Fruit fly (Drosophila melanogaster) whole organism, embryonic: ENCODE measurements around the gene CG9503.

ENCODE experiments used
- Atf3 ChIP-seq: fragments of 200-800 bp; sonication (Bioruptor generic); optimal IDR thresholded peaks from 3 replicates; lab custom pipeline; 2016; ENCODE audit warnings: missing biosample characterization, missing genetic modification characterization
- C15 ChIP-seq: fragments of 200-800 bp; sonication (Bioruptor generic); IDR thresholded peaks from 3 replicates; pipeline ENCODE4 v1.3.6; 2022; ENCODE audit warnings: missing biosample characterization, missing genetic modification characterization
- CG10462 ChIP-seq: fragments of 200-800 bp; sonication (Bioruptor generic); optimal IDR thresholded peaks from 2 replicates; lab custom pipeline; 2016; ENCODE audit warnings: missing biosample characterization, missing genetic modification characterization
- CG10565 ChIP-seq: fragments of 200-800 bp; sonication (Bioruptor generic); optimal IDR thresholded peaks from 3 replicates; lab custom pipeline; 2016; ENCODE audit warnings: missing biosample characterization, mild to moderate bottlenecking, missing genetic modification characterization
- CG11398 ChIP-seq: fragments of 200-800 bp; sonication (Bioruptor generic); optimal IDR thresholded peaks from 2 replicates; lab custom pipeline; 2016; ENCODE audit warnings: missing biosample characterization, missing genetic modification characterization
- CG1233 ChIP-seq: fragments of 200-800 bp; sonication (Bioruptor generic); optimal IDR thresholded peaks from 4 replicates; lab custom pipeline; 2018; ENCODE audit warnings: missing biosample characterization, mild to moderate bottlenecking, missing genetic modification characterization
- CG13123 ChIP-seq: fragments of 200-800 bp; sonication (Bioruptor generic); optimal IDR thresholded peaks from 2 replicates; lab custom pipeline; 2016; ENCODE audit warnings: missing biosample characterization, missing genetic modification characterization
- CG15601 ChIP-seq: fragments of 200-800 bp; sonication (Bioruptor generic); optimal IDR thresholded peaks from 3 replicates; lab custom pipeline; 2019; ENCODE audit warnings: missing biosample characterization, mild to moderate bottlenecking, missing genetic modification characterization, moderate library complexity
- CG1603 ChIP-seq: fragments of 200-800 bp; sonication (Bioruptor generic); optimal IDR thresholded peaks from 2 replicates; lab custom pipeline; 2019; ENCODE audit warnings: missing biosample characterization, mild to moderate bottlenecking, missing genetic modification characterization, moderate library complexity
- CG16779 ChIP-seq: fragments of 200-800 bp; sonication (Bioruptor generic); IDR thresholded peaks from 2 replicates; pipeline ENCODE4 v1.3.6; 2022; ENCODE audit warnings: missing biosample characterization, missing genetic modification characterization
- CG1832 ChIP-seq: fragments of 200-800 bp; sonication (Bioruptor generic); optimal IDR thresholded peaks from 2 replicates; lab custom pipeline; 2017; ENCODE audit warnings: missing biosample characterization, mild to moderate bottlenecking, missing genetic modification characterization, inconsistent platforms
- CG30431 ChIP-seq: fragments of 200-800 bp; sonication (Bioruptor generic); optimal IDR thresholded peaks from 2 replicates; lab custom pipeline; 2017; ENCODE audit warnings: missing biosample characterization, missing genetic modification characterization
- CG34422 ChIP-seq: fragments of 200-800 bp; sonication (Bioruptor generic); IDR thresholded peaks from 3 replicates; pipeline ENCODE4 v1.3.6; 2022; ENCODE audit warnings: missing biosample characterization, missing genetic modification characterization
- CG4617 ChIP-seq: fragments of 200-800 bp; sonication (Bioruptor generic); optimal IDR thresholded peaks from 3 replicates; lab custom pipeline; 2016; ENCODE audit warnings: missing biosample characterization, missing genetic modification characterization, borderline replicate concordance
- CG6254 ChIP-seq: fragments of 200-800 bp; sonication (Bioruptor generic); optimal IDR thresholded peaks from 3 replicates; lab custom pipeline; 2017; ENCODE audit warnings: mild to moderate bottlenecking, missing biosample characterization, missing genetic modification reagents, missing genetic modification characterization
- CG6765 ChIP-seq: fragments of 200-800 bp; sonication (Bioruptor generic); optimal IDR thresholded peaks from 3 replicates; lab custom pipeline; 2017; ENCODE audit warnings: missing biosample characterization, mild to moderate bottlenecking, missing genetic modification characterization
- CG8765 ChIP-seq: fragments of 200-800 bp; sonication (Bioruptor generic); IDR thresholded peaks from 2 replicates; pipeline ENCODE4 v1.3.6; 2022; ENCODE audit warnings: missing biosample characterization, missing genetic modification characterization
- CG8924 ChIP-seq: fragments of 200-800 bp; optimal IDR thresholded peaks from 3 replicates; lab custom pipeline; 2019; ENCODE audit warnings: missing biosample characterization, mild to moderate bottlenecking, missing genetic modification characterization, moderate library complexity
- CG9437 ChIP-seq: fragments of 200-800 bp; sonication (Bioruptor generic); optimal IDR thresholded peaks from 2 replicates; lab custom pipeline; 2018; ENCODE audit warnings: missing biosample characterization, mild to moderate bottlenecking, missing genetic modification characterization
- CG9817 ChIP-seq: fragments of 200-800 bp; sonication (Bioruptor generic); optimal IDR thresholded peaks from 2 replicates; lab custom pipeline; 2018; ENCODE audit warnings: missing biosample characterization, mild to moderate bottlenecking, missing genetic modification characterization, moderate library complexity
- CTCF ChIP-seq: fragments of 200-800 bp; sonication (Bioruptor generic); optimal IDR thresholded peaks from 2 replicates; lab custom pipeline; 2017; ENCODE audit warnings: missing biosample characterization, mild to moderate bottlenecking, missing genetic modification characterization, moderate library complexity
- D ChIP-seq, 2 experiments: fragments of 200-800 bp in 1 of 2; fragments of >200 bp in 1 of 2; sonication (Bioruptor generic) in 1 of 2; optimal IDR thresholded peaks; 2 replicates in 1 of 2; 3 replicates in 1 of 2; lab custom pipeline; 2017; ENCODE audit warnings: mild to moderate bottlenecking in 1 of 2, missing biosample characterization in 1 of 2, missing genetic modification characterization in 1 of 2, missing genetic modification reagents in 1 of 2
- Dip2 ChIP-seq: fragments of 200-800 bp; sonication (Bioruptor generic); IDR thresholded peaks from 2 replicates; pipeline ENCODE4 v1.3.6; 2022; ENCODE audit warnings: missing biosample characterization, missing genetic modification characterization
- Ets65A ChIP-seq: fragments of 200-800 bp; sonication (Bioruptor generic); peaks from one replicate; lab custom pipeline; 2016; ENCODE audit warnings: missing biosample characterization, missing genetic modification characterization
- GATAe ChIP-seq: fragments of 200-800 bp; sonication (Bioruptor generic); conservative IDR thresholded peaks from 2 replicates; pipeline ENCODE4 v1.3.6; 2022; ENCODE audit warnings: missing biosample characterization, missing genetic modification characterization
- Hey ChIP-seq: fragments of 200-800 bp; sonication (Bioruptor generic); optimal IDR thresholded peaks from 3 replicates; lab custom pipeline; 2018; ENCODE audit warnings: missing biosample characterization, mild to moderate bottlenecking, missing genetic modification characterization
- Hr3 ChIP-seq: fragments of 200-800 bp; sonication (Bioruptor generic); optimal IDR thresholded peaks from 3 replicates; lab custom pipeline; 2016; ENCODE audit warnings: missing biosample characterization, missing genetic modification characterization
- NFAT ChIP-seq: fragments of 200-800 bp; sonication (Bioruptor generic); IDR thresholded peaks from 2 replicates; pipeline ENCODE4 v1.3.6; 2022; ENCODE audit warnings: missing biosample characterization, missing genetic modification characterization
- NK7.1 ChIP-seq: fragments of 200-800 bp; sonication (Bioruptor generic); optimal IDR thresholded peaks from 3 replicates; lab custom pipeline; 2016; ENCODE audit warnings: missing biosample characterization, missing genetic modification characterization
- PHDP ChIP-seq: fragments of 200-800 bp; sonication (Bioruptor generic); optimal IDR thresholded peaks from 3 replicates; lab custom pipeline; 2018; ENCODE audit warnings: missing biosample characterization, mild to moderate bottlenecking, missing genetic modification characterization, moderate library complexity
- Poxn ChIP-seq: fragments of 200-800 bp; sonication (Bioruptor generic); IDR thresholded peaks from 2 replicates; pipeline ENCODE4 v1.3.6; 2022; ENCODE audit warnings: missing biosample characterization, missing genetic modification characterization
- Ptx1 ChIP-seq: fragments of 200-800 bp; sonication (Bioruptor generic); IDR thresholded peaks from 2 replicates; pipeline ENCODE4 v1.3.6; 2022; ENCODE audit warnings: missing biosample characterization, missing genetic modification characterization
- Sox102F ChIP-seq: fragments of 200-800 bp; sonication (Bioruptor generic); optimal IDR thresholded peaks from 2 replicates; lab custom pipeline; 2018; ENCODE audit warnings: missing biosample characterization, mild to moderate bottlenecking, missing genetic modification characterization, moderate library complexity
- Trl ChIP-seq, 3 experiments: fragments of >200 bp in 2 of 3; fragments of 200-800 bp in 1 of 3; sonication (Bioruptor generic) in 1 of 3; optimal IDR thresholded peaks; 2 replicates in 1 of 3; 3 replicates in 2 of 3; lab custom pipeline; 2016 to 2017; ENCODE audit warnings: missing biosample characterization in 1 of 3, missing genetic modification characterization in 1 of 3
- aop ChIP-seq: fragments of 200-800 bp; sonication (Bioruptor generic); IDR thresholded peaks from 2 replicates; pipeline ENCODE4 v1.3.6; 2022; ENCODE audit warnings: missing biosample characterization, missing genetic modification characterization
- ash1 ChIP-seq: fragments of 200-800 bp; sonication (Bioruptor generic); optimal IDR thresholded peaks from 2 replicates; lab custom pipeline; 2018; ENCODE audit warnings: missing biosample characterization, mild to moderate bottlenecking, missing genetic modification characterization
- btn ChIP-seq: fragments of 200-800 bp; sonication (Bioruptor generic); optimal IDR thresholded peaks from 2 replicates; lab custom pipeline; 2016; ENCODE audit warnings: missing biosample characterization, missing genetic modification characterization
- chinmo ChIP-seq: fragments of 200-800 bp; sonication (Bioruptor generic); IDR thresholded peaks from 4 replicates; pipeline ENCODE4 v1.3.6; 2022; ENCODE audit warnings: missing biosample characterization, missing genetic modification characterization; ENCODE audit not compliant: partially characterized antibody
- chm ChIP-seq: fragments of 200-800 bp; sonication (Bioruptor generic); IDR thresholded peaks from 2 replicates; pipeline ENCODE4 v1.3.6; 2022; ENCODE audit warnings: missing biosample characterization, missing genetic modification characterization
- emc ChIP-seq: fragments of 200-800 bp; sonication (Bioruptor generic); optimal IDR thresholded peaks from 2 replicates; lab custom pipeline; 2016; ENCODE audit warnings: missing biosample characterization, missing genetic modification characterization
- eve ChIP-seq, 2 experiments: fragments of >200 bp; optimal IDR thresholded peaks; 2 replicates each; lab custom pipeline; 2017; ENCODE audit warnings: missing biosample characterization in 2 of 2, missing genetic modification characterization in 2 of 2
- nmo ChIP-seq: fragments of 200-800 bp; sonication (Bioruptor generic); optimal IDR thresholded peaks from 2 replicates; lab custom pipeline; 2018; ENCODE audit warnings: missing biosample characterization, mild to moderate bottlenecking, missing genetic modification characterization, moderate library complexity
- oc ChIP-seq: fragments of 200-800 bp; sonication (Bioruptor generic); optimal IDR thresholded peaks from 2 replicates; lab custom pipeline; 2018; ENCODE audit warnings: missing biosample characterization, mild to moderate bottlenecking, missing genetic modification characterization, moderate library complexity
- p53 ChIP-seq: fragments of 200-800 bp; sonication (Bioruptor generic); optimal IDR thresholded peaks from 2 replicates; lab custom pipeline; 2016; ENCODE audit warnings: missing biosample characterization, missing genetic modification characterization
- pfk ChIP-seq: fragments of 200-800 bp; sonication (Bioruptor generic); optimal IDR thresholded peaks from 2 replicates; lab custom pipeline; 2018; ENCODE audit warnings: missing biosample characterization, mild to moderate bottlenecking, missing genetic modification characterization, moderate library complexity
- slou ChIP-seq: fragments of 200-800 bp; sonication (Bioruptor generic); optimal IDR thresholded peaks from 3 replicates; lab custom pipeline; 2016; ENCODE audit warnings: missing biosample characterization, missing genetic modification characterization
- stwl ChIP-seq: fragments of 200-800 bp; sonication (Bioruptor generic); optimal IDR thresholded peaks from 3 replicates; lab custom pipeline; 2018; ENCODE audit warnings: missing biosample characterization, mild to moderate bottlenecking, missing genetic modification characterization, moderate library complexity
- tap ChIP-seq: fragments of 200-800 bp; optimal IDR thresholded peaks from 3 replicates; lab custom pipeline; 2019; ENCODE audit warnings: missing biosample characterization, mild to moderate bottlenecking, missing genetic modification characterization, moderate library complexity
- yki ChIP-seq: fragments of >200 bp; optimal IDR thresholded peaks from 3 replicates; lab custom pipeline; 2018
- zfh2 ChIP-seq: fragments of 200-800 bp; sonication (Bioruptor generic); optimal IDR thresholded peaks from 2 replicates; lab custom pipeline; 2016; ENCODE audit warnings: missing biosample characterization, missing genetic modification characterization

CG9503 gene

dm6 chrX:14952097-14952844 lies 29.0 kb upstream of the CG9503 start (continued):
- TF ChIP-seq nmo (GFP tag; lab: Kevin White, UChicago) = peak; percentile 56
- peak in 1 of 2 experiments; percentile 40 for TF ChIP-seq Trl (optimal IDR thresholded peaks at IDR 0.05; lab: Kevin White, UChicago)
- peak; percentile 44 for TF ChIP-seq Trl (GFP tag; optimal IDR thresholded peaks at IDR 0.05; lab: Kevin White, UChicago)
- no peak for TF ChIP-seq CG8765 (GFP tag; lab: Robert Waterston, UW)
- TF ChIP-seq Hey = no peak
- TF ChIP-seq tap (tag; lab: Kevin White, UChicago) = no peak
- TF ChIP-seq Sox102F (GFP tag; lab: Kevin White, UChicago) = peak; percentile 74
- TF ChIP-seq CG34422 (GFP tag; lab: Robert Waterston, UW) = no peak
- peak; percentile 8 for TF ChIP-seq CG13123 (GFP tag; lab: Kevin White, UChicago)
- no peak for TF ChIP-seq p53 (GFP tag; lab: Kevin White, UChicago)
- TF ChIP-seq CG10565 (GFP tag; lab: Kevin White, UChicago) = no peak
- TF ChIP-seq CG11398 = peak; percentile 9
- no peak for TF ChIP-seq CG16779
- no peak for TF ChIP-seq Atf3
- no peak for TF ChIP-seq chinmo (GFP tag; lab: Robert Waterston, UW)
- no peak for TF ChIP-seq ash1 (GFP tag; lab: Kevin White, UChicago)
- TF ChIP-seq NK7.1 (GFP tag; lab: Kevin White, UChicago) = no peak
- no peak for TF ChIP-seq CG10462 (GFP tag; lab: Kevin White, UChicago)
- no peak for TF ChIP-seq pfk
- no peak for TF ChIP-seq Dip2
- TF ChIP-seq yki = no peak
- TF ChIP-seq CG1233 (GFP tag; lab: Kevin White, UChicago) = peak; percentile 5
- TF ChIP-seq C15 (GFP tag; lab: Robert Waterston, UW) = no peak
- TF ChIP-seq D (optimal IDR thresholded peaks at IDR 0.05; lab: Kevin White, UChicago) = no peak
- no peak for TF ChIP-seq D (GFP tag; optimal IDR thresholded peaks at IDR 0.05; lab: Kevin White, UChicago)
- no peak for TF ChIP-seq NFAT (GFP tag; lab: Robert Waterston, UW)
- TF ChIP-seq GATAe (GFP tag; lab: Robert Waterston, UW) = no peak
- TF ChIP-seq CG6765 (GFP tag; lab: Kevin White, UChicago) = no peak
- peak; percentile 73 for TF ChIP-seq oc
- no peak for TF ChIP-seq aop (GFP tag; lab: Robert Waterston, UW)
- no peak for TF ChIP-seq Hr3
- peak; percentile 61; the same call in 1 of the 2 replicates for TF ChIP-seq chm (GFP tag; lab: Robert Waterston, UW)
- TF ChIP-seq zfh2 = no peak
- no peak for TF ChIP-seq stwl (tag; lab: Kevin White, UChicago)
- peak; percentile 34 for TF ChIP-seq CG15601 (tag; lab: Kevin White, UChicago)
- TF ChIP-seq CTCF (GFP tag; lab: Kevin White, UChicago) = no peak
- TF ChIP-seq CG9437 (GFP tag; lab: Kevin White, UChicago) = peak; percentile 65
- TF ChIP-seq CG9817 (tag; lab: Kevin White, UChicago) = peak; percentile 6
- no peak for TF ChIP-seq CG1832 (GFP tag; lab: Kevin White, UChicago)
- TF ChIP-seq eve (GFP tag; optimal IDR thresholded peaks at IDR 0.05; lab: Kevin White, UChicago) = peak in 1 of 2 experiments; percentile 20
- peak; percentile 38 for TF ChIP-seq CG8924 (tag; lab: Kevin White, UChicago)
- TF ChIP-seq CG1603 (tag; lab: Kevin White, UChicago) = peak; percentile 87
- no peak for TF ChIP-seq CG4617
- TF ChIP-seq slou (GFP tag; lab: Kevin White, UChicago) = no peak
- no peak for TF ChIP-seq Poxn (GFP tag; lab: Robert Waterston, UW)
- peak; percentile 27 for TF ChIP-seq CG6254 (GFP tag; lab: Kevin White, UChicago)
- peak; percentile 16 for TF ChIP-seq btn (GFP tag; lab: Kevin White, UChicago)
- TF ChIP-seq emc (GFP tag; lab: Kevin White, UChicago) = no peak
- peak; percentile 53 for TF ChIP-seq Ptx1 (GFP tag; lab: Robert Waterston, UW)
- TF ChIP-seq PHDP (tag; lab: Kevin White, UChicago) = peak; percentile 27
- peak; percentile 31 for TF ChIP-seq CG30431 (GFP tag; lab: Kevin White, UChicago)
- TF ChIP-seq Ets65A (GFP tag; lab: Kevin White, UChicago) = no peak
